Worm (Caenorhabditis elegans): ENCODE data around the gene ykt-6.
A peak's percentile ranks its signal among the peaks of the same experiment; 100 is the strongest.

Gene ykt-6

ce11 chrIII:7322018-7322417 lies 34.6 kb upstream of the ykt-6 start (continued):
- peak; percentile 24 for TF ChIP-seq tbx-2 (tag; optimal IDR thresholded peaks at IDR 0.05)
- no peak for TF ChIP-seq xbp-1 (tag; optimal IDR thresholded peaks at IDR 0.05)
- TF ChIP-seq ztf-11 (tag; optimal IDR thresholded peaks at IDR 0.05): no peak
- TF ChIP-seq ztf-4 (tag; optimal IDR thresholded peaks at IDR 0.05): no peak
- TF ChIP-seq tlp-1 (tag; optimal IDR thresholded peaks at IDR 0.05): no peak

DNA sequence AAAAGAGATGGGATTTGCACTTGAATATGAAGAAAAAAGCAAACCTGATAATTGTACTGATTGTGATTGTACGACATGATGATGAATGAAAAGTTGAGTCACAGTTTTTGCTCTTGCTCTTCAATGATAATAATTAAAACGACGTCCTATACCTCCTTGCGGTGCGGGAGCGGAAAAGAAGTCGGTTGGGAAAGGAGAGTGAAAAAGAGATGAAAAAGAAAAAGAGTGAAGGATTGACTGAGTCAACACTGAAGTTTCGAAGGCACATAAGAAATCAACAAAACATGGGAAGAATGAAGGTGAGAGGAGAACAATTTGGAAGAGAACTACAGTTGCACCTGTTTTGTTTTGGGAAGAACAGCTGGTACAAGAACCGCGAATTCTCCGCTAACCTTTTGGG lies 32.0 kb upstream of the ykt-6 start, which contains the start of gene F56C9.8:
F56C9.8 (minus strand) TSS at position 120 of the 400 bp plus-strand sequence.
- TF ChIP-seq efl-1 (optimal IDR thresholded peaks at IDR 0.05) (no peak), efl-1 (GFP tag; optimal IDR thresholded peaks at IDR 0.05 in 1 of 2) (peak in 1 of 2 experiments; percentile 90), snpc-4 (tag; optimal IDR thresholded peaks at IDR 0.05) (no peak), F16B12.6 (tag; optimal IDR thresholded peaks at IDR 0.05) (no peak)

DNA sequence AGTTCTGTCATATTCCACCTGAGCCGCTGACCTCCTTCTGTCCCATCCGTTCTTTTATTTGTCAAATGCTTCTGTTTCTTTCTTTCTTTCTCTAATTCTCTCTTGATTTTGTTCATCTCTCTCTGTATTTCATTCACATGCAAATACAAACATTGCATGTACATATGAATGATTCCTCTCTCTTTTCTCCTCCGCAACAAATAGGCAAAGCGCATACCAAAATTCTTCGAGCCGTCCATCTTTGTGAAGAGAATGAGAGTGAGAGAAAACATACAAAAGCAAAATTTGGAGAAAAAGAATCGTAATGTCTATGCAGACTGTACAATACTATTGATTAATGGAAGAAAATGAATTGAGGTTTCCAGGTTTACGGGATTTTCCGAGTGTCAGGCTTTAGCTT lies 30.0 kb upstream of the ykt-6 start:
- TF ChIP-seq efl-1 (optimal IDR thresholded peaks at IDR 0.05) (no peak), efl-1 (GFP tag; optimal IDR thresholded peaks at IDR 0.05 in 1 of 2) (peak in 1 of 2 experiments; percentile 47), alr-1 (tag; optimal IDR thresholded peaks at IDR 0.05; ENCODE audit: borderline replicate concordance) (no peak)

ce11 chrIII:7314927-7315547 lies 27.6 kb upstream of the ykt-6 start, which contains the start of gene nspg-6:
Gene nspg-6 (minus strand): TSS chrIII:7314977.
- TF ChIP-seq nhr-77 (tag; optimal IDR thresholded peaks at IDR 0.05): no peak
- no peak for TF ChIP-seq nhr-28 (tag; optimal IDR thresholded peaks at IDR 0.05)
- peak; percentile 14 for TF ChIP-seq elt-2 (tag; optimal IDR thresholded peaks at IDR 0.05)

DNA sequence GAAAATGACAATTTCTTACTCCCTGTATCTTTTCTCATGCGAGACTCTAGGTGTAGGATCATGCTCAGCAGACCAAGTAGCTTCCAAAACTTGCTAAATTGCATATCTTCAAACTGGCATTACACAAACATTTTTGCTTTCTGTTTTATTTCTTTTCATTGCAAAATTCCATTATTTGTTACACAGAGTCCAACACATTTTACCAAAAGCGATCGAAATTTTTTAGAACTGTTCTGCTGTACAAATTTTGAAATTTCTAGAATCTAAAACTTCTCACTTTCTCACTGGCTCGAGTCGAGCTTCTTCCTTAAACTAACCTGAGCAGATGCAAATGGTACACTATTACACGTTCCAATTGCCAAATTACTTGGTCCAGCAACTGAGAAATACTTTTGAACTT lies 27.1 kb upstream of the ykt-6 start:
- TF ChIP-seq mef-2 (tag; optimal IDR thresholded peaks at IDR 0.05): no peak

ce11 chrIII:7310662-7311340 lies 23.4 kb upstream of the ykt-6 start, which contains the start of the genes F56C9.6 and F56C9.3:
Gene F56C9.6 (minus strand): TSS chrIII:7310773.
Gene F56C9.3 (plus strand): TSS chrIII:7311290.
- TF ChIP-seq lin-35 (GFP tag; optimal IDR thresholded peaks at IDR 0.05) (no peak), elt-3 (tag; optimal IDR thresholded peaks at IDR 0.05) (no peak), unc-98 (GFP tag; IDR thresholded peaks at IDR 0.05) (no peak)

DNA sequence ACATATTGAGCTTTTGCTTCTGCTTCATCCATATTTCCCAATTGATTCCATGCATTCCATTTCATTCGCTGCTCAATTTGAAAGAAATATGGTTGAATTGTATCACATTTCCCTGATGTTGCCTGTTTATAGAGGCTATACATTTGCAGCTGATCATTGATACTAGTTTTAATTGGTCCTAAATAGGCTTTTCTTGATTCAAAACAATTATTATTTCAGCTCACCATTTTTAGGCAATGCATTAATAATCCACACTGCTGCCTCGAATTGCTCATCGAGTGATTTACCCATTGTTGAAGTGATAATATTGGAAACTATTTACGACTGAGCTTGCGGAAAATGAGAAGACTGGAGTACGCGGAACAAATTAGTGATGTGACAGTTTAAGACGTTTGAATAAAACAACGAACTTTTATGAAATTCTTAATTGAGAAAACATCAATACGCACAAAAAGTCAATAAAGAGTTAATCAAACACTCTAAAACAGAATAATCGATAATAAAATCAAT lies 21.3 kb upstream of the ykt-6 start, which contains the start of gene acbp-4:
acbp-4 (minus strand) TSS at position 510 of the 510 bp plus-strand sequence.
- TF ChIP-seq nhr-20 (tag; optimal IDR thresholded peaks at IDR 0.05) (no peak), C04F5.9 (tag; optimal IDR thresholded peaks at IDR 0.05) (no peak), mdl-1 (tag; optimal IDR thresholded peaks at IDR 0.05) (no peak), ceh-63 (GFP tag; optimal IDR thresholded peaks at IDR 0.05) (no peak), unc-30 (tag; optimal IDR thresholded peaks at IDR 0.05) (no peak), ztf-4 (tag; optimal IDR thresholded peaks at IDR 0.05) (no peak), nhr-76 (tag; optimal IDR thresholded peaks at IDR 0.05) (no peak)

DNA sequence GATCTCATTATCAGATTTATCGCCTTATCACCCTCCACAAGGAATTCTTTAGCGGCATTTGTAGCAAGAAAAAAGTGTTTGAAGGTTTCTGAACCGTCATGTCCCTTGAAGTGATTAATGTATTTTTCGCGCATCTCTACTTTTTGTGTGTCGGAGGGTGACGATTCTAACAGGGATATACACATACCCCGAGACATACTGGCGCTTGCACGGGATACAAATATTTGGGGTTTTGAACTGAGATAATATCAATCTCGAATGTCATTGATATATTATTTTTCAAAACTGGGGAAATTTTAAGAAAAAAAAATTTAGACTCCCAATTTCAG lies 18.2 kb upstream of the ykt-6 start:
- no peak for TF ChIP-seq zag-1 (tag; optimal IDR thresholded peaks at IDR 0.05)
- peak; percentile 41 for TF ChIP-seq snu-23 (GFP tag; optimal IDR thresholded peaks at IDR 0.05)
- TF ChIP-seq mef-2 (tag; optimal IDR thresholded peaks at IDR 0.05): no peak
- TF ChIP-seq F16B12.6 (tag; optimal IDR thresholded peaks at IDR 0.05): no peak
- TF ChIP-seq nhr-90 (tag; optimal IDR thresholded peaks at IDR 0.05; ENCODE audit: poor library complexity): peak; percentile 21
- TF ChIP-seq blmp-1 (tag; optimal IDR thresholded peaks at IDR 0.05): peak; percentile 90
- no peak for TF ChIP-seq grh-1 (GFP tag; IDR thresholded peaks at IDR 0.05)
- TF ChIP-seq C34B4.2 (tag; optimal IDR thresholded peaks at IDR 0.05): no peak
- TF ChIP-seq ceh-82 (tag; optimal IDR thresholded peaks at IDR 0.05): no peak
- TF ChIP-seq sup-37 (GFP tag; optimal IDR thresholded peaks at IDR 0.05): no peak
- peak; percentile 40 for TF ChIP-seq nhr-71 (tag; optimal IDR thresholded peaks at IDR 0.05)
- TF ChIP-seq lsy-2 (tag; optimal IDR thresholded peaks at IDR 0.05): peak in 1 of 2 experiments; percentile 25
- TF ChIP-seq egl-13 (tag; optimal IDR thresholded peaks at IDR 0.05): no peak
- peak in 1 of 2 experiments; percentile 5 for TF ChIP-seq mdl-1 (tag; optimal IDR thresholded peaks at IDR 0.05)
- no peak for TF ChIP-seq hlh-4 (tag; optimal IDR thresholded peaks at IDR 0.05)
- TF ChIP-seq nhr-85 (tag): peak; percentile 77
- peak in 1 of 2 experiments; percentile 19 for TF ChIP-seq lin-35 (GFP tag; optimal IDR thresholded peaks at IDR 0.05)
- no peak for TF ChIP-seq dpl-1 (GFP tag; optimal IDR thresholded peaks at IDR 0.05)

Measured in whole organism, L1 larva.